Worm (Caenorhabditis elegans) whole organism, L3 larva: ENCODE data around the gene sbds-1.

Experiments
- R02D3.7 ChIP-seq: fragments of 150-350 bp; optimal IDR thresholded peaks from 2 replicates; lab custom pipeline; 2014; ENCODE audit warnings: missing biosample characterization, missing genetic modification characterization
- ceh-28 ChIP-seq: fragments of 150-350 bp; optimal IDR thresholded peaks from 2 replicates; lab custom pipeline; 2014; ENCODE audit warnings: missing biosample characterization, missing genetic modification reagents, missing genetic modification characterization
- ceh-82 ChIP-seq: fragments of 150-350 bp; optimal IDR thresholded peaks from 2 replicates; lab custom pipeline; 2014; ENCODE audit warnings: missing biosample characterization, missing genetic modification characterization
- egl-27 ChIP-seq: sonication (generic microtip); optimal IDR thresholded peaks from 4 replicates; lab custom pipeline; 2017; ENCODE audit warnings: missing biosample characterization, missing genetic modification reagents, missing genetic modification characterization
- elt-1 ChIP-seq: fragments of 150-350 bp; optimal IDR thresholded peaks from 2 replicates; lab custom pipeline; 2014; ENCODE audit warnings: missing biosample characterization, missing genetic modification characterization
- lin-39 ChIP-seq: fragments of 150-350 bp; optimal IDR thresholded peaks from 2 replicates; lab custom pipeline; 2018; ENCODE audit warnings: missing biosample characterization, missing genetic modification reagents, missing genetic modification characterization
- nhr-23 ChIP-seq: fragments of 150-350 bp; optimal IDR thresholded peaks from 2 replicates; lab custom pipeline; 2014; ENCODE audit warnings: missing biosample characterization, missing genetic modification reagents, missing genetic modification characterization
- pha-4 ChIP-seq: fragments of 150-350 bp; optimal IDR thresholded peaks from 2 replicates; lab custom pipeline; 2014; ENCODE audit warnings: missing biosample characterization, missing genetic modification reagents, missing genetic modification characterization
- unc-62 ChIP-seq: fragments of 150-350 bp; sonication (generic microtip); optimal IDR thresholded peaks from 4 replicates; lab custom pipeline; 2014; ENCODE audit warnings: missing biosample characterization, missing genetic modification reagents, missing genetic modification characterization
- zag-1 ChIP-seq: fragments of 150-350 bp; optimal IDR thresholded peaks from 2 replicates; lab custom pipeline; 2014; ENCODE audit warnings: missing biosample characterization, missing genetic modification characterization
- ztf-11 ChIP-seq: fragments of 150-350 bp; optimal IDR thresholded peaks from 2 replicates; lab custom pipeline; 2014; ENCODE audit warnings: missing biosample characterization, missing genetic modification characterization
- ztf-4 ChIP-seq: fragments of 150-350 bp; optimal IDR thresholded peaks from 2 replicates; lab custom pipeline; 2014; ENCODE audit warnings: missing biosample characterization, missing genetic modification characterization

- TF ChIP-seq R02D3.7, result no peak
- TF ChIP-seq nhr-23, result no peak
- no peak for TF ChIP-seq pha-4 (tag; lab: Kevin White, UChicago)
- TF ChIP-seq egl-27 (tag; lab: Kevin White, UChicago), result no peak
- TF ChIP-seq lin-39 (tag; lab: Kevin White, UChicago), result no peak
- no peak for TF ChIP-seq elt-1
- TF ChIP-seq unc-62 (GFP tag; lab: Kevin White, UChicago), result no peak
- TF ChIP-seq ceh-82, result no peak
- TF ChIP-seq zag-1 (tag; lab: Kevin White, UChicago), result no peak
- TF ChIP-seq ceh-28 (tag; lab: Kevin White, UChicago), result no peak
- TF ChIP-seq ztf-11 (tag; lab: Kevin White, UChicago), result no peak
- TF ChIP-seq ztf-4 (tag; lab: Kevin White, UChicago), result no peak
Observed at ce11 chrIII:617467-617866, 20.8 kb downstream of the sbds-1 start, which contains the start of gene T19C3.2.
